Fruit fly (Drosophila melanogaster): ENCODE data around the gene CG14710.
A peak's percentile ranks its signal among the peaks of the same experiment; 100 is the strongest.

The CG14710 gene

DNA sequence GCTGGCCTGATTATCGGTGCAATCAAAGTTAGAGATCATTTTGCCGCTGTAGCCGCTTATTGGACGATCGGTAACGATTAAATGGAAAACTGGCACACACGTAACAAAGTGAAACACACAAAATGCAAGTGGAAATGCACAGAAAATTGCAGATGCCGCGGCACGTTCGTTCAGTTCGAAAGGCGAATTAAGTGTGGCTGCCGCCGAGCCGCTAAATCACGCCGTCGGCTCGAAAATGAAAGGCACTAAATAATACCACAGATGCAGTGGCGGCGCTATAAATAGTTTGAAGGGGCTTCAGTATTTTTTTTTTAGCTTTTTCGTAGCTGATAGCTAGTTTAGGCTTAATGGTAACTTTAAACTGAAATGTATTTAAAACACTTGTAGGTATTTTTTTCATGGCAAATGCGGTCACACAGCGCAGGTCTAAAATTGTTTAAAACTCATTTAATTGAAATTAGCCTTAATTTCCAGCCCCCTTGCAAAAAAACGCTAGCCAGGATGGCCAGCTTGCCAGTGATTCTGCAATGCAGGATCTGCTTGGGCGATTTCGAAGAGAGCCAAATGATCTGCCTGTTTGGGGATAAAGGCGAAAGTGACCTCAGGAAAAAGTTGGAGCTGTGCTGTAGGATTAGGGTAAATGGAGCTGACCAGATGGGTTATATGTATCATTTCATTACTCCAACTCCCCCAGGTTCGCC is at the start of gene CG14710, which contains the start of gene Jupiter (continued):
- TF ChIP-seq CG1647 (GFP tag; optimal IDR thresholded peaks at IDR 0.05) (peak; percentile 33), dysf (GFP tag; IDR thresholded peaks at IDR 0.05) (peak; percentile 65), CG12391 (tag; optimal IDR thresholded peaks at IDR 0.05) (peak; percentile 80), CG5180 (GFP tag; optimal IDR thresholded peaks at IDR 0.05) (no peak), Eip74EF (GFP tag; optimal IDR thresholded peaks at IDR 0.05) (no peak), CG33557 (GFP tag; optimal IDR thresholded peaks at IDR 0.05) (peak; percentile 27), jumu (GFP tag; optimal IDR thresholded peaks at IDR 0.05) (peak; percentile 85), kah (GFP tag; optimal IDR thresholded peaks at IDR 0.05) (no peak), CG8281 (tag; optimal IDR thresholded peaks at IDR 0.05) (no peak), pita (GFP tag; optimal IDR thresholded peaks at IDR 0.05) (no peak), Dad (GFP tag; optimal IDR thresholded peaks at IDR 0.05) (peak; percentile 79), CG12942 (GFP tag; optimal IDR thresholded peaks at IDR 0.05) (peak; percentile 63), CG7963 (GFP tag; IDR thresholded peaks at IDR 0.05; ENCODE audit: partially characterized antibody) (no peak), Fer2 (tag; optimal IDR thresholded peaks at IDR 0.05) (peak; percentile 41), CG8290 (GFP tag; optimal IDR thresholded peaks at IDR 0.05) (peak; percentile 68), CG8290 (tag; optimal IDR thresholded peaks at IDR 0.05) (peak in 1 of 2 experiments; percentile 70), CG42726 (GFP tag; IDR thresholded peaks at IDR 0.05; ENCODE audit: partially characterized antibody) (no peak), da (GFP tag; optimal IDR thresholded peaks at IDR 0.05) (peak; percentile 44), CG1792 (GFP tag; optimal IDR thresholded peaks at IDR 0.05) (peak; percentile 62), h (optimal IDR thresholded peaks at IDR 0.05) (no peak), CG15073 (GFP tag; optimal IDR thresholded peaks at IDR 0.05) (no peak), Oaz (GFP tag; IDR thresholded peaks at IDR 0.05) (no peak), bigmax (GFP tag; optimal IDR thresholded peaks at IDR 0.05) (no peak), HLH54F (GFP tag; optimal IDR thresholded peaks at IDR 0.05) (peak; percentile 83), H15 (GFP tag; IDR thresholded peaks at IDR 0.05) (peak; percentile 66; the same call in 2 of the 3 replicates), CG11247 (GFP tag; IDR thresholded peaks at IDR 0.05) (peak; percentile 77), Dek (tag; optimal IDR thresholded peaks at IDR 0.05) (peak; percentile 66), chm (GFP tag; IDR thresholded peaks at IDR 0.05) (peak; percentile 68), Neu2 (GFP tag; optimal IDR thresholded peaks at IDR 0.05; ENCODE audit: borderline replicate concordance) (no peak), jing (GFP tag; optimal IDR thresholded peaks at IDR 0.05) (peak; percentile 13), tgo (GFP tag; IDR thresholded peaks at IDR 0.05) (peak; percentile 48; the same call in 1 of the 3 replicates), mld (GFP tag; IDR thresholded peaks at IDR 0.05; ENCODE audit: partially characterized antibody) (no peak), lilli (GFP tag; optimal IDR thresholded peaks at IDR 0.05) (peak; percentile 89), Trl (optimal IDR thresholded peaks at IDR 0.05) (no peak), Trl (GFP tag; optimal IDR thresholded peaks at IDR 0.05) (peak; percentile 86), Lhr (GFP tag; optimal IDR thresholded peaks at IDR 0.05) (peak; percentile 95), PHDP (tag; optimal IDR thresholded peaks at IDR 0.05) (peak; percentile 49), CG13775 (GFP tag; optimal IDR thresholded peaks at IDR 0.05) (peak; percentile 55), Dip2 (GFP tag; IDR thresholded peaks at IDR 0.05) (no peak), Jarid2 (GFP tag; optimal IDR thresholded peaks at IDR 0.05) (peak; percentile 60), odd (GFP tag; optimal IDR thresholded peaks at IDR 0.05) (no peak), CG3838 (GFP tag; optimal IDR thresholded peaks at IDR 0.05) (peak; percentile 21), dmrt11E (tag; optimal IDR thresholded peaks at IDR 0.05) (peak; percentile 53), Pdp1 (GFP tag; optimal IDR thresholded peaks at IDR 0.05) (peak; percentile 78 to 89), fd96Cb (tag; optimal IDR thresholded peaks at IDR 0.05) (peak; percentile 14), unc-4 (GFP tag; IDR thresholded peaks at IDR 0.05; ENCODE audit: partially characterized antibody) (0 out of 2 replicates have a peak, but pooled peaks have one; percentile 30), Opbp (GFP tag; IDR thresholded peaks at IDR 0.05; ENCODE audit: partially characterized antibody) (no peak; the same call in 2 of the 3 replicates), CG7271 (tag; optimal IDR thresholded peaks at IDR 0.05) (no peak), pum (GFP tag; optimal IDR thresholded peaks at IDR 0.05) (peak; percentile 75)
